Worm (Caenorhabditis elegans) whole organism, midembryonic: Measurements from ENCODE around the gene K08H10.6.

Experiments used
- cog-1 ChIP-seq: sonication (generic microtip); optimal IDR thresholded peaks from 2 replicates; lab custom pipeline; 2016; ENCODE audit warnings: missing genetic modification characterization, missing compliant biosample characterization
- flt-1 ChIP-seq: fragments of 200-800 bp; sonication (Bioruptor generic); IDR thresholded peaks from 2 replicates; pipeline ENCODE4 v1.3.6; 2022; ENCODE audit warnings: missing genetic modification characterization, missing compliant biosample characterization
- klf-2 ChIP-seq: fragments of 200-800 bp; sonication (Bioruptor generic); conservative IDR thresholded peaks from 2 replicates; pipeline ENCODE4 v1.3.6; 2022; ENCODE audit warnings: missing genetic modification reagents, missing genetic modification characterization, missing compliant biosample characterization
- med-1 ChIP-seq: sonication (generic microtip); optimal IDR thresholded peaks from 2 replicates; lab custom pipeline; 2017; ENCODE audit warnings: missing genetic modification characterization, mild to moderate bottlenecking, missing compliant biosample characterization, antibody characterized with exemption, missing genetic modification reagents; ENCODE audit not compliant: insufficient read depth
- ref-1 ChIP-seq: fragments of 200-800 bp; sonication (Bioruptor generic); conservative IDR thresholded peaks from 2 replicates; pipeline ENCODE4 v1.3.6; 2022; ENCODE audit warnings: missing genetic modification reagents, missing genetic modification characterization, missing compliant biosample characterization
- ztf-23 ChIP-seq: fragments of 200-800 bp; sonication (Bioruptor generic); IDR thresholded peaks from 2 replicates; pipeline ENCODE4 v1.3.6; 2022; ENCODE audit warnings: missing genetic modification reagents, missing genetic modification characterization, missing compliant biosample characterization
- ztf-29 ChIP-seq: fragments of 200-800 bp; sonication (Bioruptor generic); IDR thresholded peaks from 2 replicates; pipeline ENCODE4 v1.3.6; 2022; ENCODE audit warnings: missing genetic modification reagents, missing genetic modification characterization, missing compliant biosample characterization

DNA sequence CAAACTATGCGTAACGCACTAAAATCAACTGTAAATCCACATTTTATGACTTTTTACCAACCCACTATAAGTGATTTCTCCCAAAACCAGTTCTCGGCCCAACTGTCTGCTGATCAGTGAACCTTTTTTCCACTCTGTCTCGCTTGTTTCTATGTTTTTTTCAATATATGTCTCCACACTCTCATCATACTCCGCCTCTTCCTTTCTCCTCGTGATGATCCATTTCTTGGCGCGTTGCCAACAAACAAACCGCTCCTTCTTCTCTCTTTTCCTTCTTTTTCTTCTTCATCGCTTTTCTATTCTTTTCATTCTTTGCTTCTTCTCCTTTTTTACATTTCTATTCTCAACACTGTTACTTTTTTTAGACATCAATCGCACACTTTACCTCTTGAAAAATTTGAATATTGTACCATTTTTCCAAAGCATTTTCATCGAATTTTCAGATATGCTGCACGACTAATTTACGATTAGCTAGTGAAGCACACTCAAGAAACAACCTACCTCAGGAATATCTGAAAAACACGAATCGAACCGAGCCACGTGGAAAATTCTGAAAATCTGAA, 47.6 kb upstream of the K08H10.6 start, which contains the start of gene T06E8.8:
- no peak for TF ChIP-seq ref-1 (GFP tag; lab: Robert Waterston, UW)
- no peak for TF ChIP-seq ztf-29 (GFP tag; lab: Robert Waterston, UW)
- TF ChIP-seq klf-2 (GFP tag; lab: Robert Waterston, UW), result no peak
- no peak for TF ChIP-seq ztf-23 (GFP tag; lab: Robert Waterston, UW)
- TF ChIP-seq flt-1 (GFP tag; lab: Robert Waterston, UW), result no peak
- no peak for TF ChIP-seq med-1 (GFP tag; lab: Kevin White, UChicago)
- TF ChIP-seq cog-1 (tag; lab: Kevin White, UChicago), result no peak
